Fruit fly (Drosophila melanogaster) whole organism, prepupa: ENCODE results near the gene Tektin-C.
A peak's percentile ranks its signal among the peaks of the same experiment; 100 is the strongest.

Experiments
- Blimp-1 ChIP-seq: fragments of 200-800 bp; sonication (Bioruptor generic); optimal IDR thresholded peaks from 3 replicates; lab custom pipeline; 2017; ENCODE audit warnings: missing biosample characterization, missing genetic modification characterization, mild to moderate bottlenecking, moderate library complexity, missing genetic modification reagents
- CG10669 ChIP-seq: fragments of 200-800 bp; sonication (Bioruptor generic); optimal IDR thresholded peaks from 3 replicates; lab custom pipeline; 2018; ENCODE audit warnings: missing biosample characterization, mild to moderate bottlenecking, missing genetic modification characterization, moderate library complexity
- CG11294 ChIP-seq: fragments of 200-800 bp; sonication (Bioruptor generic); IDR thresholded peaks from 2 replicates; pipeline ENCODE4 v1.3.6; 2022; ENCODE audit warnings: missing biosample characterization, missing genetic modification characterization
- CG11762 ChIP-seq: fragments of 200-800 bp; sonication (Bioruptor generic); optimal IDR thresholded peaks from 3 replicates; lab custom pipeline; 2016; ENCODE audit warnings: missing biosample characterization, missing genetic modification characterization; ENCODE audit not compliant: insufficient read depth
- CG11902 ChIP-seq: fragments of 200-800 bp; sonication (Bioruptor generic); optimal IDR thresholded peaks from 3 replicates; lab custom pipeline; 2016; ENCODE audit warnings: missing biosample characterization, missing genetic modification characterization
- CG15336 ChIP-seq: fragments of 200-800 bp; sonication (Bioruptor generic); IDR thresholded peaks from 2 replicates; pipeline ENCODE4 v1.3.6; 2022; ENCODE audit warnings: missing biosample characterization, missing genetic modification characterization
- CG1621 ChIP-seq: fragments of 200-800 bp; sonication (Bioruptor generic); optimal IDR thresholded peaks from 3 replicates; lab custom pipeline; 2018; ENCODE audit warnings: missing biosample characterization, mild to moderate bottlenecking, missing genetic modification characterization
- CG16779 ChIP-seq: fragments of 200-800 bp; sonication (Bioruptor generic); optimal IDR thresholded peaks from 3 replicates; lab custom pipeline; 2017; ENCODE audit warnings: missing biosample characterization, mild to moderate bottlenecking, missing genetic modification characterization
- CG3032 ChIP-seq: fragments of 200-800 bp; optimal IDR thresholded peaks from 2 replicates; lab custom pipeline; 2019; ENCODE audit warnings: missing biosample characterization, mild to moderate bottlenecking, missing genetic modification characterization, moderate library complexity
- CG32006 ChIP-seq: fragments of 200-800 bp; sonication (Bioruptor generic); optimal IDR thresholded peaks from 3 replicates; lab custom pipeline; 2017; ENCODE audit warnings: missing biosample characterization, mild to moderate bottlenecking, missing genetic modification characterization
- CG3919 ChIP-seq: fragments of 200-800 bp; sonication (Bioruptor generic); optimal IDR thresholded peaks from 3 replicates; lab custom pipeline; 2016; ENCODE audit warnings: missing biosample characterization, missing genetic modification characterization
- CG6163 ChIP-seq: fragments of 200-800 bp; sonication (Bioruptor generic); IDR thresholded peaks from 3 replicates; pipeline ENCODE4 v1.3.6; 2022; ENCODE audit warnings: missing biosample characterization, missing genetic modification characterization
- CG6792 ChIP-seq: fragments of 200-800 bp; sonication (Bioruptor generic); optimal IDR thresholded peaks from 3 replicates; lab custom pipeline; 2016; ENCODE audit warnings: missing biosample characterization, missing genetic modification characterization
- CG6808 ChIP-seq: fragments of 200-800 bp; sonication (Bioruptor generic); optimal IDR thresholded peaks from 3 replicates; lab custom pipeline; 2017; ENCODE audit warnings: missing biosample characterization, missing genetic modification characterization, mild to moderate bottlenecking, moderate library complexity, missing genetic modification reagents
- CG6854 ChIP-seq: fragments of 200-800 bp; sonication (Bioruptor generic); optimal IDR thresholded peaks from 2 replicates; lab custom pipeline; 2017; ENCODE audit warnings: missing biosample characterization, mild to moderate bottlenecking, missing genetic modification characterization
- CG7368 ChIP-seq: fragments of 200-800 bp; sonication (Bioruptor generic); optimal IDR thresholded peaks from 3 replicates; lab custom pipeline; 2016; ENCODE audit warnings: missing biosample characterization, missing genetic modification characterization
- CG8119 ChIP-seq: fragments of 200-800 bp; sonication (Bioruptor generic); IDR thresholded peaks from 3 replicates; pipeline ENCODE4 v1.3.6; 2022; ENCODE audit warnings: missing biosample characterization, missing genetic modification characterization
- CG8632 ChIP-seq: fragments of 200-800 bp; sonication (Bioruptor generic); optimal IDR thresholded peaks from 3 replicates; lab custom pipeline; 2016; ENCODE audit warnings: missing biosample characterization, missing genetic modification characterization
- CG9139 ChIP-seq: fragments of 200-800 bp; sonication (Bioruptor generic); optimal IDR thresholded peaks from 3 replicates; lab custom pipeline; 2017; ENCODE audit warnings: missing biosample characterization, mild to moderate bottlenecking, missing genetic modification characterization
- Eip75B ChIP-seq: fragments of 200-800 bp; sonication (Bioruptor generic); optimal IDR thresholded peaks from 3 replicates; lab custom pipeline; 2016; ENCODE audit warnings: missing biosample characterization, missing genetic modification characterization
- Eip78C ChIP-seq: fragments of 200-800 bp; sonication (Bioruptor generic); peaks from one replicate; lab custom pipeline; 2016; ENCODE audit warnings: missing biosample characterization, missing genetic modification characterization
- Ets96B ChIP-seq: fragments of 200-800 bp; optimal IDR thresholded peaks from 2 replicates; lab custom pipeline; 2019; ENCODE audit warnings: missing biosample characterization, mild to moderate bottlenecking, missing genetic modification characterization, moderate library complexity
- Hr4 ChIP-seq: fragments of 200-800 bp; sonication (Bioruptor generic); optimal IDR thresholded peaks from 3 replicates; lab custom pipeline; 2016; ENCODE audit warnings: missing biosample characterization, missing genetic modification characterization
- Lpt ChIP-seq: fragments of 200-800 bp; sonication (Bioruptor generic); optimal IDR thresholded peaks from 3 replicates; lab custom pipeline; 2016; ENCODE audit warnings: missing biosample characterization, missing genetic modification characterization
- Met ChIP-seq: fragments of 200-800 bp; sonication (Bioruptor generic); optimal IDR thresholded peaks from 3 replicates; lab custom pipeline; 2016; ENCODE audit warnings: missing biosample characterization, missing genetic modification characterization
- OdsH ChIP-seq: fragments of 200-800 bp; sonication (Bioruptor generic); optimal IDR thresholded peaks from 3 replicates; lab custom pipeline; 2016; ENCODE audit warnings: missing biosample characterization, missing genetic modification characterization
- Sox15 ChIP-seq: fragments of 200-800 bp; sonication (Bioruptor generic); optimal IDR thresholded peaks from 3 replicates; lab custom pipeline; 2016; ENCODE audit warnings: missing biosample characterization, missing genetic modification characterization
- achi ChIP-seq: fragments of 200-800 bp; sonication (Bioruptor generic); optimal IDR thresholded peaks from 3 replicates; lab custom pipeline; 2016; ENCODE audit warnings: missing biosample characterization, missing genetic modification characterization
- acj6 ChIP-seq: fragments of 200-800 bp; sonication (Bioruptor generic); optimal IDR thresholded peaks from 3 replicates; lab custom pipeline; 2016; ENCODE audit warnings: missing biosample characterization, missing genetic modification characterization
- dac ChIP-seq: fragments of 200-800 bp; sonication (Bioruptor generic); optimal IDR thresholded peaks from 2 replicates; lab custom pipeline; 2017; ENCODE audit warnings: missing biosample characterization, mild to moderate bottlenecking, missing genetic modification characterization
- dsx ChIP-seq: fragments of 200-800 bp; optimal IDR thresholded peaks from 3 replicates; lab custom pipeline; 2019; ENCODE audit warnings: missing biosample characterization, mild to moderate bottlenecking, missing genetic modification characterization, moderate library complexity; ENCODE audit not compliant: poor library complexity, severe bottlenecking
- eg ChIP-seq: fragments of 200-800 bp; sonication (Bioruptor generic); IDR thresholded peaks from 3 replicates; pipeline ENCODE4 v1.3.6; 2022; ENCODE audit warnings: missing biosample characterization, missing genetic modification characterization
- esn ChIP-seq: fragments of 200-800 bp; sonication (Bioruptor generic); optimal IDR thresholded peaks from 2 replicates; lab custom pipeline; 2016; ENCODE audit warnings: missing biosample characterization, mild to moderate bottlenecking, missing genetic modification characterization, moderate library complexity
- fd85E ChIP-seq: fragments of 200-800 bp; sonication (Bioruptor generic); optimal IDR thresholded peaks from 3 replicates; lab custom pipeline; 2016; ENCODE audit warnings: missing biosample characterization, missing genetic modification characterization
- fkh ChIP-seq: fragments of 200-800 bp; sonication (Bioruptor generic); optimal IDR thresholded peaks from 3 replicates; lab custom pipeline; 2017; ENCODE audit warnings: missing biosample characterization, mild to moderate bottlenecking, missing genetic modification characterization, moderate library complexity
- lz ChIP-seq: fragments of 200-800 bp; sonication (Bioruptor generic); optimal IDR thresholded peaks from 3 replicates; lab custom pipeline; 2016; ENCODE audit warnings: missing biosample characterization, missing genetic modification characterization
- pdm3 ChIP-seq: fragments of 200-800 bp; sonication (Bioruptor generic); optimal IDR thresholded peaks from 3 replicates; lab custom pipeline; 2016; ENCODE audit warnings: missing biosample characterization, missing genetic modification characterization
- salr ChIP-seq, 2 experiments: fragments of 200-800 bp; sonication (Bioruptor generic); optimal IDR thresholded peaks; 3 replicates each; lab custom pipeline; 2016 to 2018; ENCODE audit warnings: missing biosample characterization in 2 of 2, missing genetic modification characterization in 2 of 2, mild to moderate bottlenecking in 1 of 2
- spab ChIP-seq: fragments of 200-800 bp; sonication (Bioruptor generic); optimal IDR thresholded peaks from 2 replicates; lab custom pipeline; 2017; ENCODE audit warnings: missing biosample characterization, mild to moderate bottlenecking, missing genetic modification characterization, missing genetic modification reagents
- topi ChIP-seq: fragments of 200-800 bp; sonication (Bioruptor generic); optimal IDR thresholded peaks from 3 replicates; lab custom pipeline; 2016; ENCODE audit warnings: missing biosample characterization, missing genetic modification characterization

Gene Tektin-C

dm6 chr3L:5835887-5836646, 39.7 kb upstream of the Tektin-C start (continued):
- TF ChIP-seq acj6 (GFP tag; lab: Kevin White, UChicago) (peak; percentile 51), CG11902 (GFP tag; lab: Kevin White, UChicago) (no peak), Hr4 (no peak), dac (GFP tag; lab: Kevin White, UChicago) (no peak), Sox15 (no peak), fkh (GFP tag; lab: Kevin White, UChicago) (no peak), spab (GFP tag; lab: Kevin White, UChicago) (no peak), CG32006 (GFP tag; lab: Kevin White, UChicago) (peak; percentile 21), Eip78C (GFP tag; lab: Kevin White, UChicago) (peak; percentile 83), CG9139 (peak; percentile 26), pdm3 (GFP tag; lab: Kevin White, UChicago) (peak; percentile 51), achi (GFP tag; lab: Kevin White, UChicago) (peak; percentile 34), CG8119 (peak; percentile 42; the same call in 1 of the 3 replicates), dsx (GFP tag; lab: Kevin White, UChicago) (peak; percentile 21), OdsH (GFP tag; lab: Kevin White, UChicago) (peak; percentile 41), fd85E (GFP tag; lab: Kevin White, UChicago) (no peak), salr (GFP tag; optimal IDR thresholded peaks at IDR 0.05; lab: Kevin White, UChicago) (peak; percentile 17 to 28), CG8632 (GFP tag; lab: Kevin White, UChicago) (no peak), Ets96B (tag; lab: Kevin White, UChicago) (peak; percentile 46), Eip75B (GFP tag; lab: Kevin White, UChicago) (peak; percentile 44), CG6808 (GFP tag; lab: Kevin White, UChicago) (peak; percentile 37), CG1621 (tag; lab: Kevin White, UChicago) (peak; percentile 26), CG7368 (GFP tag; lab: Kevin White, UChicago) (no peak), CG15336 (GFP tag; lab: Robert Waterston, UW) (no peak), CG6792 (GFP tag; lab: Kevin White, UChicago) (peak; percentile 35), CG10669 (GFP tag; lab: Kevin White, UChicago) (peak; percentile 40), eg (no peak), topi (GFP tag; lab: Kevin White, UChicago) (peak; percentile 27), CG3919 (peak; percentile 51), CG11762 (GFP tag; lab: Kevin White, UChicago) (no peak), CG3032 (peak; percentile 32)

- no peak for TF ChIP-seq dac (GFP tag; lab: Kevin White, UChicago)
- TF ChIP-seq CG6854 (GFP tag; lab: Kevin White, UChicago): peak; percentile 82
- peak; percentile 61 for TF ChIP-seq Eip78C (GFP tag; lab: Kevin White, UChicago)
- TF ChIP-seq CG9139: no peak
- TF ChIP-seq Hr4: no peak
- 0 out of 3 replicates have a peak, but pooled peaks have one; percentile 6 for TF ChIP-seq eg
- TF ChIP-seq CG15336 (GFP tag; lab: Robert Waterston, UW): 0 out of 2 replicates have a peak, but pooled peaks have one; percentile 22
- TF ChIP-seq CG6163 (GFP tag; lab: Robert Waterston, UW): peak; percentile 9; the same call in 1 of the 3 replicates
- TF ChIP-seq fkh (GFP tag; lab: Kevin White, UChicago): no peak
- TF ChIP-seq CG11294 (GFP tag; lab: Robert Waterston, UW): no peak
- TF ChIP-seq, all 60 proteins: peak for 5
These were observed 39.1 kb upstream of the Tektin-C start for dm6 chr3L:5835431-5835830.

dm6 chr3L:5834798-5835197, 38.5 kb upstream of the Tektin-C start:
- no peak for TF ChIP-seq Blimp-1 (GFP tag; lab: Kevin White, UChicago)
- TF ChIP-seq CG7368 (GFP tag; lab: Kevin White, UChicago): no peak
- TF ChIP-seq CG15336 (GFP tag; lab: Robert Waterston, UW): no peak
- no peak for TF ChIP-seq Met (GFP tag; lab: Kevin White, UChicago)
- TF ChIP-seq fd85E (GFP tag; lab: Kevin White, UChicago): no peak
- TF ChIP-seq CG3919: no peak
- TF ChIP-seq esn: no peak
- TF ChIP-seq dac (GFP tag; lab: Kevin White, UChicago): no peak
- TF ChIP-seq fkh (GFP tag; lab: Kevin White, UChicago): no peak
- TF ChIP-seq Lpt (GFP tag; lab: Kevin White, UChicago): no peak
- TF ChIP-seq Hr4: no peak
- no peak for TF ChIP-seq CG16779 (tag; lab: Kevin White, UChicago)
- TF ChIP-seq Sox15: no peak
- no peak for TF ChIP-seq topi (GFP tag; lab: Kevin White, UChicago)
- TF ChIP-seq lz (GFP tag; lab: Kevin White, UChicago): no peak
- no peak for TF ChIP-seq CG9139
- no peak for TF ChIP-seq eg
